Worm (Caenorhabditis elegans): ENCODE results near the gene M01F1.8.

DNA sequence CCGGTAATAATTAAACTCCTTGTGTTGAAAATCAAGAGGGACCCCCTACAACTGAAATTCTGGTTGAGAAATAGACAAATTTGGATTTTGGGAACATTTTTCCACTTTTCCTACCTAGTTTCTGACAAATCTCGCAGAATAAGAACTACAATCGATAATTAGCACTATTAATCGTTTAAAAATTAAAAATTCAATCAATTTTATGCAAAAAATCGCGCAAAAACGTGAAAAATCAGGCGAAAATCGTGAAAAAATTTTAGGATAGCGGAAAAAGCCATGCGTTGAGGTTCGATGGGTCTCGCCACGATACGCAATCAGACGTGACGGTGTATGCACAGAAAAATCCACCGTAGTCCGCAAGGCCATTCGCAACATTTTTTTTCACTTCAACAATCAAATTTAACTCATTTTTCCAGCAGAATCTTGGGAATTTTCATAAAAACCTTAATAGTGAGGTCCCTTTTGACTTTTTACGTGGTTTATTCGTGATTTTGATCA is 2.8 kb upstream of the M01F1.8 start, which contains the start of gene lias-1:
- TF ChIP-seq ces-1 (GFP tag; optimal IDR thresholded peaks at IDR 0.05) (peak; percentile 61), pha-4 (tag; optimal IDR thresholded peaks at IDR 0.05) (peak; percentile 87), hlh-1 (tag; optimal IDR thresholded peaks at IDR 0.05) (peak; percentile 80), elt-1 (tag; optimal IDR thresholded peaks at IDR 0.05; ENCODE audit: borderline replicate concordance, insufficient read depth) (no peak), lin-13 (tag; optimal IDR thresholded peaks at IDR 0.05) (peak; percentile 86), zip-8 (tag; optimal IDR thresholded peaks at IDR 0.05) (no peak), tbx-8 (GFP tag; optimal IDR thresholded peaks at IDR 0.05) (peak; percentile 58), unc-39 (tag; optimal IDR thresholded peaks at IDR 0.05) (no peak)

Data from whole organism, mixed stage, embryonic.